Fruit fly (Drosophila melanogaster) Kc167 (cell line): ENCODE data around the gene Or67d.

Source experiments
- Myc ChIP-seq: fragments of >200 bp; optimal IDR thresholded peaks from 2 replicates; lab custom pipeline; 2017; ENCODE audit warnings: missing external identifiers
- h ChIP-seq: fragments of >200 bp; optimal IDR thresholded peaks from 3 replicates; lab custom pipeline; 2018; ENCODE audit warnings: missing external identifiers
- insv ChIP-seq: fragments of >200 bp; optimal IDR thresholded peaks from 3 replicates; lab custom pipeline; 2018; ENCODE audit warnings: missing external identifiers
- psq ChIP-seq: fragments of >200 bp; optimal IDR thresholded peaks from 2 replicates; lab custom pipeline; 2017; ENCODE audit warnings: missing external identifiers
- ttk ChIP-seq: sonication (Bioruptor generic); optimal IDR thresholded peaks from 2 replicates; lab custom pipeline; 2017; ENCODE audit warnings: missing external identifiers

dm6 chr3L:10279498-10279897, 6.5 kb downstream of the Or67d start:
- TF ChIP-seq ttk (lab: Kevin White, UChicago) = no peak
- no peak for TF ChIP-seq psq
- no peak for TF ChIP-seq insv (lab: Kevin White, UChicago)
- no peak for TF ChIP-seq h (lab: Kevin White, UChicago)
- TF ChIP-seq Myc (lab: Kevin White, UChicago) = no peak
